Worm (Caenorhabditis elegans): Measurements from ENCODE around the gene pde-4.

DNA sequence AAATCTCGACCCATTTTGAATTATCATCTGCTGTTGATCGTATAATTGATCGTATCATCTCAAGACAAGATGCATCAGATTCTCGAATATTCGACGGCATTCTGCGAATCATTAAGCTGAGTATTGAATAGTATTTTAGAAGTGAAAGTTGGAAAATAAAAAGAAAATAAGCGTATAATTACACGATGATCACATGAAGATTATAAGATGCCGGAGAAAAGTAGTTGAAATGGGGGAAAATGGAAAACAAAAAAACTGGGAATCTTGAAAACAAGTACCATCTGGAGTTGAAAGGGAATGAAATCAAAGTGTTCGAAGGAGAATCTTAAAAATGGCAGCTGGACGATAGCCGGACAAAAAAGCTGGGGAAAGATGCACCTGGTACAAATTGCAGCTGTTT is 30.6 kb downstream of the pde-4 start, which contains the start of gene R07G3.8:
- TF ChIP-seq ama-1 (optimal IDR thresholded peaks at IDR 0.05) (no peak), hnd-1 (tag; optimal IDR thresholded peaks at IDR 0.05) (no peak), hmbx-1 (tag; optimal IDR thresholded peaks at IDR 0.05) (no peak), ceh-13 (GFP tag; optimal IDR thresholded peaks at IDR 0.05) (no peak), flt-1 (GFP tag; IDR thresholded peaks at IDR 0.05) (no peak), sea-1 (GFP tag; conservative IDR thresholded peaks at IDR 0.05) (no peak), hmg-4 (GFP tag; optimal IDR thresholded peaks at IDR 0.05) (no peak), tra-4 (tag; optimal IDR thresholded peaks at IDR 0.05) (no peak)

All from whole organism, early embryonic.